Fruit fly (Drosophila melanogaster): ENCODE data around the gene CG18754.

The CG18754 gene

DNA sequence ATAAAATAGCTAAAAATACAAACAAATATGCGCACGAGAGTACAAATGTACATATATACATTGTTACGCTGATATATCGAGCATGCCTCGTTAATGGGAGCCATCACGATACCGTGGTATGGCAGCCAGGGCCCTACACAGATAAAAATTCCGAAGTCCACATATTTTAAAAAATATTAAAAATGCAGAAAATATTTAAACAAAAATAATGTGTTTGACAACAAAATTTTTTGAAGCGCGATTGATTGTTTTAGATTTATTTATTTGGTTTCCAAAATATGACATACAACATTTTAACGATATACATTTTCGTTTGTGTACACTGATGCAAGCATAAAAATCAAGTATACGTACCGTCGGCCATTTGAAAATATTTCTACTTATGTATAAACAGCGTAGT lies 42.9 kb downstream of the CG18754 start (continued):
- TF ChIP-seq CG16863 (GFP tag; optimal IDR thresholded peaks at IDR 0.05), result peak; percentile 50
- peak; percentile 87 for TF ChIP-seq dysf (GFP tag; IDR thresholded peaks at IDR 0.05)
- TF ChIP-seq Oli (tag; optimal IDR thresholded peaks at IDR 0.05), result peak; percentile 76
- TF ChIP-seq HLHmδ (GFP tag; optimal IDR thresholded peaks at IDR 0.05), result no peak
- peak; percentile 81 for TF ChIP-seq CG15514 (GFP tag; optimal IDR thresholded peaks at IDR 0.05)
- TF ChIP-seq CG4424 (GFP tag; optimal IDR thresholded peaks at IDR 0.05), result peak; percentile 64
- TF ChIP-seq ham (GFP tag; IDR thresholded peaks at IDR 0.05), result peak; percentile 75; the same call in 1 of the 2 replicates
- no peak for TF ChIP-seq kni (GFP tag; optimal IDR thresholded peaks at IDR 0.05)
- no peak for TF ChIP-seq CG30020 (tag; optimal IDR thresholded peaks at IDR 0.05)
- TF ChIP-seq CG2678 (tag; optimal IDR thresholded peaks at IDR 0.05), result peak; percentile 90
- TF ChIP-seq CG17829 (tag; optimal IDR thresholded peaks at IDR 0.05), result peak; percentile 75
- TF ChIP-seq unc-4 (GFP tag; IDR thresholded peaks at IDR 0.05; ENCODE audit: partially characterized antibody), result no peak
- TF ChIP-seq TFAM (GFP tag; optimal IDR thresholded peaks at IDR 0.05), result no peak
- TF ChIP-seq CG10979 (tag; optimal IDR thresholded peaks at IDR 0.05), result peak; percentile 56
- no peak for TF ChIP-seq CG2129 (GFP tag; IDR thresholded peaks at IDR 0.05; ENCODE audit: partially characterized antibody)
- no peak for TF ChIP-seq CG14965 (GFP tag; optimal IDR thresholded peaks at IDR 0.05; ENCODE audit: borderline replicate concordance)
- peak; percentile 84 for TF ChIP-seq CG15269 (tag; optimal IDR thresholded peaks at IDR 0.05)
- TF ChIP-seq CG9817 (tag; optimal IDR thresholded peaks at IDR 0.05), result peak; percentile 69
- TF ChIP-seq Tbp (GFP tag; optimal IDR thresholded peaks at IDR 0.05), result no peak
- TF ChIP-seq onecut (GFP tag; IDR thresholded peaks at IDR 0.05), result no peak
- peak; percentile 13 for TF ChIP-seq repo (GFP tag; optimal IDR thresholded peaks at IDR 0.05)
- TF ChIP-seq wdn (GFP tag; IDR thresholded peaks at IDR 0.05), result peak; percentile 80
- no peak for TF ChIP-seq CG34224 (GFP tag; IDR thresholded peaks at IDR 0.05; ENCODE audit: partially characterized antibody)
- TF ChIP-seq knrl (GFP tag; IDR thresholded peaks at IDR 0.05; ENCODE audit: partially characterized antibody), result no peak
- TF ChIP-seq sc (optimal IDR thresholded peaks at IDR 0.05), result no peak
- no peak for TF ChIP-seq sc (GFP tag; optimal IDR thresholded peaks at IDR 0.05)
- no peak for TF ChIP-seq CG7745 (tag; optimal IDR thresholded peaks at IDR 0.05)
- no peak for TF ChIP-seq ac (GFP tag; optimal IDR thresholded peaks at IDR 0.05)
- peak; percentile 60 for TF ChIP-seq CG12071 (GFP tag; optimal IDR thresholded peaks at IDR 0.05)
- peak; percentile 60 for TF ChIP-seq CG11247 (GFP tag; IDR thresholded peaks at IDR 0.05)
- 0 out of 3 replicates have a peak, but pooled peaks have one; percentile 50 for TF ChIP-seq C15 (GFP tag; IDR thresholded peaks at IDR 0.05)
- TF ChIP-seq CG5180 (GFP tag; optimal IDR thresholded peaks at IDR 0.05), result no peak
- peak; percentile 67 for TF ChIP-seq CG17328 (GFP tag; IDR thresholded peaks at IDR 0.05)
- peak; percentile 72 for TF ChIP-seq CG9215 (GFP tag; IDR thresholded peaks at IDR 0.05)
- peak; percentile 16 for TF ChIP-seq Mes4 (GFP tag; optimal IDR thresholded peaks at IDR 0.05)
- TF ChIP-seq Antp (GFP tag; optimal IDR thresholded peaks at IDR 0.05), result peak; percentile 49
- TF ChIP-seq bowl (GFP tag; IDR thresholded peaks at IDR 0.05), result 0 out of 2 replicates have a peak, but pooled peaks have one; percentile 35
- TF ChIP-seq croc (GFP tag; conservative IDR thresholded peaks at IDR 0.05), result peak; percentile 28; the same call in 2 of the 3 replicates
- no peak for TF ChIP-seq bigmax (GFP tag; optimal IDR thresholded peaks at IDR 0.05)
- TF ChIP-seq CG4820 (GFP tag; optimal IDR thresholded peaks at IDR 0.05), result peak; percentile 52
- TF ChIP-seq CG8478 (optimal IDR thresholded peaks at IDR 0.05), result no peak
- peak; percentile 60; the same call in 1 of the 3 replicates for TF ChIP-seq H15 (GFP tag; IDR thresholded peaks at IDR 0.05)
- peak; percentile 64 for TF ChIP-seq Nf-YB (GFP tag; optimal IDR thresholded peaks at IDR 0.05)
- no peak for TF ChIP-seq Dp (GFP tag; optimal IDR thresholded peaks at IDR 0.05)
- 0 out of 2 replicates have a peak, but pooled peaks have one; percentile 64 for TF ChIP-seq CG16779 (GFP tag; IDR thresholded peaks at IDR 0.05)
- TF ChIP-seq al (GFP tag; IDR thresholded peaks at IDR 0.05), result peak; percentile 87
- peak; percentile 9 for TF ChIP-seq psq (GFP tag; optimal IDR thresholded peaks at IDR 0.05)
- peak; percentile 49 for TF ChIP-seq CG10462 (GFP tag; optimal IDR thresholded peaks at IDR 0.05)
- TF ChIP-seq CG18599 (GFP tag; optimal IDR thresholded peaks at IDR 0.05), result peak; percentile 94
- TF ChIP-seq CG15696 (tag; optimal IDR thresholded peaks at IDR 0.05), result peak; percentile 28
- peak; percentile 76 for TF ChIP-seq CG7786 (GFP tag; optimal IDR thresholded peaks at IDR 0.05)
